Worm (Caenorhabditis elegans) whole organism, mixed stage, embryonic: ENCODE data around the gene F43B10.1.

ENCODE experiments used
- M03D4.4 ChIP-seq: sonication (generic microtip); optimal IDR thresholded peaks from 2 replicates; lab custom pipeline; 2017; ENCODE audit warnings: mild to moderate bottlenecking, missing genetic modification characterization, missing compliant biosample characterization
- ces-1 ChIP-seq: fragments of 150-350 bp; optimal IDR thresholded peaks from 2 replicates; lab custom pipeline; 2014; ENCODE audit warnings: missing biosample characterization, missing genetic modification reagents, missing genetic modification characterization
- drap-1 ChIP-seq: fragments of 200-800 bp; sonication (Bioruptor generic); optimal IDR thresholded peaks from 3 replicates; lab custom pipeline; 2018; ENCODE audit warnings: mild to moderate bottlenecking, missing genetic modification characterization, missing compliant biosample characterization
- elt-1 ChIP-seq: sonication (generic microtip); optimal IDR thresholded peaks from 2 replicates; lab custom pipeline; 2017; ENCODE audit warnings: missing genetic modification characterization, mild to moderate bottlenecking, missing compliant biosample characterization, antibody characterized with exemption, moderate library complexity, borderline replicate concordance; ENCODE audit not compliant: insufficient read depth
- hlh-1 ChIP-seq: fragments of 150-350 bp; optimal IDR thresholded peaks from 2 replicates; lab custom pipeline; 2014; ENCODE audit warnings: missing biosample characterization, missing genetic modification reagents, missing genetic modification characterization
- lin-13 ChIP-seq: fragments of 150-350 bp; optimal IDR thresholded peaks from 2 replicates; lab custom pipeline; 2014; ENCODE audit warnings: missing biosample characterization, missing genetic modification characterization
- mab-5 ChIP-seq: fragments of 150-350 bp; optimal IDR thresholded peaks from 2 replicates; lab custom pipeline; 2014; ENCODE audit warnings: missing biosample characterization, missing genetic modification characterization
- mep-1 ChIP-seq: fragments of 150-350 bp; optimal IDR thresholded peaks from 2 replicates; lab custom pipeline; 2017; ENCODE audit warnings: missing biosample characterization, missing genetic modification reagents, missing genetic modification characterization, inconsistent platforms
- nhr-12 ChIP-seq: fragments of 150-350 bp; optimal IDR thresholded peaks from 2 replicates; lab custom pipeline; 2014; ENCODE audit warnings: missing biosample characterization, missing genetic modification characterization
- nhr-2 ChIP-seq: fragments of 150-350 bp; optimal IDR thresholded peaks from 2 replicates; lab custom pipeline; 2014; ENCODE audit warnings: missing biosample characterization, missing genetic modification characterization
- nhr-237 ChIP-seq: fragments of 150-350 bp; optimal IDR thresholded peaks from 2 replicates; lab custom pipeline; 2014; ENCODE audit warnings: missing biosample characterization, missing genetic modification characterization
- nhr-28 ChIP-seq: fragments of 150-350 bp; optimal IDR thresholded peaks from 2 replicates; lab custom pipeline; 2014; ENCODE audit warnings: missing biosample characterization, missing genetic modification characterization
- nhr-76 ChIP-seq: sonication (generic microtip); optimal IDR thresholded peaks from 2 replicates; lab custom pipeline; 2017; ENCODE audit warnings: missing biosample characterization, missing genetic modification characterization
- sem-2 ChIP-seq: fragments of 200-800 bp; sonication (Bioruptor generic); optimal IDR thresholded peaks from 2 replicates; lab custom pipeline; 2018; ENCODE audit warnings: mild to moderate bottlenecking, missing genetic modification characterization, missing compliant biosample characterization
- sptf-1 ChIP-seq: sonication (generic microtip); optimal IDR thresholded peaks from 2 replicates; lab custom pipeline; 2017; ENCODE audit warnings: mild to moderate bottlenecking, missing genetic modification characterization, moderate library complexity, missing compliant biosample characterization
- tbx-8 ChIP-seq: fragments of 200-800 bp; sonication (Bioruptor generic); optimal IDR thresholded peaks from 2 replicates; lab custom pipeline; 2018; ENCODE audit warnings: mild to moderate bottlenecking, missing genetic modification characterization, moderate library complexity, missing compliant biosample characterization
- unc-120 ChIP-seq: sonication (generic microtip); optimal IDR thresholded peaks from 2 replicates; lab custom pipeline; 2017; ENCODE audit warnings: missing genetic modification characterization, missing compliant biosample characterization; ENCODE audit not compliant: poor library complexity, severe bottlenecking
- unc-39 ChIP-seq: fragments of 150-350 bp; optimal IDR thresholded peaks from 2 replicates; lab custom pipeline; 2014; ENCODE audit warnings: missing biosample characterization, missing genetic modification characterization
- unc-62 ChIP-seq: fragments of 150-350 bp; optimal IDR thresholded peaks from 2 replicates; lab custom pipeline; 2014; ENCODE audit warnings: missing biosample characterization, missing genetic modification reagents, missing genetic modification characterization
- zip-8 ChIP-seq: fragments of 150-350 bp; optimal IDR thresholded peaks from 2 replicates; lab custom pipeline; 2014; ENCODE audit warnings: missing biosample characterization, missing genetic modification characterization
- ztf-11 ChIP-seq: fragments of 150-350 bp; optimal IDR thresholded peaks from 2 replicates; lab custom pipeline; 2014; ENCODE audit warnings: missing biosample characterization, missing genetic modification characterization

F43B10.1 gene

ce11 chrX:16590803-16591202, 71.8 kb downstream of the F43B10.1 start (continued):
- TF ChIP-seq nhr-2 (no peak), nhr-76 (tag; lab: Kevin White, UChicago) (no peak), mab-5 (tag; lab: Kevin White, UChicago) (no peak), lin-13 (peak; percentile 9), sptf-1 (tag; lab: Kevin White, UChicago) (peak; percentile 84), tbx-8 (GFP tag; lab: Kevin White, UChicago) (peak; percentile 8), drap-1 (GFP tag; lab: Kevin White, UChicago) (peak; percentile 82), mep-1 (tag; lab: Kevin White, UChicago) (peak; percentile 69)
- TF ChIP-seq, all 35 proteins: peak for 19

ce11 chrX:16590230-16590629, 72.4 kb downstream of the F43B10.1 start:
- TF ChIP-seq nhr-12 (tag; lab: Kevin White, UChicago) (no peak), nhr-237 (tag; lab: Kevin White, UChicago) (no peak), mep-1 (tag; lab: Kevin White, UChicago) (no peak), zip-8 (tag; lab: Kevin White, UChicago) (no peak), sem-2 (GFP tag; lab: Kevin White, UChicago) (no peak), hlh-1 (no peak), tbx-8 (GFP tag; lab: Kevin White, UChicago) (no peak), nhr-76 (tag; lab: Kevin White, UChicago) (no peak), sptf-1 (tag; lab: Kevin White, UChicago) (no peak), unc-120 (tag; lab: Kevin White, UChicago) (no peak), nhr-28 (tag; lab: Kevin White, UChicago) (no peak), ztf-11 (tag; lab: Kevin White, UChicago) (no peak), unc-62 (GFP tag; lab: Kevin White, UChicago) (no peak), unc-39 (tag; lab: Kevin White, UChicago) (no peak), M03D4.4 (no peak), lin-13 (no peak), drap-1 (GFP tag; lab: Kevin White, UChicago) (no peak), elt-1 (no peak)

ce11 chrX:16588102-16588501, 74.5 kb downstream of the F43B10.1 start:
- TF ChIP-seq ces-1, result peak; percentile 36
- TF ChIP-seq nhr-12 (tag; lab: Kevin White, UChicago), result no peak
- no peak for TF ChIP-seq elt-1
